Worm (Caenorhabditis elegans) whole organism, late embryonic: ENCODE measurements around the gene M02D8.5.
A peak's percentile ranks its signal among the peaks of the same experiment; 100 is the strongest.

Experiments
- C08G9.2 ChIP-seq: sonication (generic microtip); optimal IDR thresholded peaks from 2 replicates; lab custom pipeline; 2016; ENCODE audit warnings: mild to moderate bottlenecking, missing genetic modification characterization, moderate library complexity, missing compliant biosample characterization
- F13H6.1 ChIP-seq: sonication (generic microtip); optimal IDR thresholded peaks from 2 replicates; lab custom pipeline; 2016; ENCODE audit warnings: missing genetic modification characterization, missing compliant biosample characterization
- K02D7.2 ChIP-seq: sonication (generic microtip); optimal IDR thresholded peaks from 2 replicates; lab custom pipeline; 2017; ENCODE audit warnings: mild to moderate bottlenecking, missing genetic modification characterization, missing compliant biosample characterization
- K09A11.1 ChIP-seq: sonication (generic microtip); optimal IDR thresholded peaks from 2 replicates; lab custom pipeline; 2017; ENCODE audit warnings: antibody characterized with exemption, mild to moderate bottlenecking, missing genetic modification characterization, missing compliant biosample characterization; ENCODE audit not compliant: insufficient read depth
- Y22D7AL.16 ChIP-seq: sonication (generic microtip); optimal IDR thresholded peaks from 2 replicates; lab custom pipeline; 2016; ENCODE audit warnings: missing genetic modification characterization, missing compliant biosample characterization
- ahr-1 ChIP-seq: sonication (generic microtip); optimal IDR thresholded peaks from 2 replicates; lab custom pipeline; 2016; ENCODE audit warnings: missing genetic modification characterization, missing compliant biosample characterization
- ama-1 ChIP-seq: fragments of 150-350 bp; optimal IDR thresholded peaks from 2 replicates; lab custom pipeline; 2014
- ceh-19 ChIP-seq: fragments of 200-800 bp; sonication (Bioruptor generic); optimal IDR thresholded peaks from 2 replicates; lab custom pipeline; 2018; ENCODE audit warnings: mild to moderate bottlenecking, missing genetic modification characterization, missing compliant biosample characterization
- ceh-2 ChIP-seq: sonication (generic microtip); optimal IDR thresholded peaks from 2 replicates; lab custom pipeline; 2016; ENCODE audit warnings: missing genotype, missing genetic modification characterization, missing compliant biosample characterization
- ceh-24 ChIP-seq: sonication (generic microtip); optimal IDR thresholded peaks from 2 replicates; lab custom pipeline; 2016; ENCODE audit warnings: mild to moderate bottlenecking, missing genetic modification characterization, missing compliant biosample characterization
- ceh-34 ChIP-seq: sonication (generic microtip); optimal IDR thresholded peaks from 2 replicates; lab custom pipeline; 2016; ENCODE audit warnings: mild to moderate bottlenecking, missing genetic modification characterization, missing compliant biosample characterization
- ceh-45 ChIP-seq: fragments of 200-800 bp; sonication (Bioruptor generic); IDR thresholded peaks from 2 replicates; pipeline ENCODE4 v1.3.6; 2022; ENCODE audit warnings: missing genetic modification reagents, missing genetic modification characterization, missing compliant biosample characterization
- ceh-48 ChIP-seq: sonication (generic microtip); optimal IDR thresholded peaks from 2 replicates; lab custom pipeline; 2016; ENCODE audit warnings: missing genetic modification characterization, inconsistent platforms, missing compliant biosample characterization
- ceh-9 ChIP-seq: sonication (generic microtip); optimal IDR thresholded peaks from 2 replicates; lab custom pipeline; 2016; ENCODE audit warnings: mild to moderate bottlenecking, missing genetic modification characterization, inconsistent platforms, missing compliant biosample characterization
- dmd-4 ChIP-seq: sonication (generic microtip); optimal IDR thresholded peaks from 2 replicates; lab custom pipeline; 2016; ENCODE audit warnings: borderline replicate concordance, missing genetic modification characterization, missing compliant biosample characterization
- elt-2 ChIP-seq: sonication (generic microtip); optimal IDR thresholded peaks from 2 replicates; lab custom pipeline; 2016; ENCODE audit warnings: missing genetic modification reagents, missing genetic modification characterization, missing compliant biosample characterization
- fax-1 ChIP-seq: sonication (generic microtip); optimal IDR thresholded peaks from 2 replicates; lab custom pipeline; 2016; ENCODE audit warnings: missing genotype, missing genetic modification characterization, missing compliant biosample characterization
- fkh-6 ChIP-seq: sonication (generic microtip); optimal IDR thresholded peaks from 2 replicates; lab custom pipeline; 2016; ENCODE audit warnings: missing genetic modification characterization, missing compliant biosample characterization
- hlh-13 ChIP-seq: fragments of 200-800 bp; sonication (Bioruptor generic); optimal IDR thresholded peaks from 2 replicates; lab custom pipeline; 2018; ENCODE audit warnings: mild to moderate bottlenecking, missing genetic modification characterization, missing compliant biosample characterization
- hlh-15 ChIP-seq: sonication (generic microtip); optimal IDR thresholded peaks from 2 replicates; lab custom pipeline; 2016; ENCODE audit warnings: missing genetic modification characterization, missing compliant biosample characterization
- hlh-30 ChIP-seq: sonication (generic microtip); optimal IDR thresholded peaks from 2 replicates; lab custom pipeline; 2017; ENCODE audit warnings: antibody characterized with exemption, missing genetic modification characterization, missing compliant biosample characterization; ENCODE audit not compliant: insufficient read depth
- hlh-8 ChIP-seq: sonication (generic microtip); optimal IDR thresholded peaks from 2 replicates; lab custom pipeline; 2016; ENCODE audit warnings: missing genotype, missing genetic modification characterization, missing compliant biosample characterization
- lin-11 ChIP-seq: fragments of 200-800 bp; sonication (Bioruptor generic); optimal IDR thresholded peaks from 2 replicates; lab custom pipeline; 2018; ENCODE audit warnings: mild to moderate bottlenecking, missing genetic modification characterization, missing compliant biosample characterization
- madf-2 ChIP-seq: sonication (generic microtip); optimal IDR thresholded peaks from 2 replicates; lab custom pipeline; 2017; ENCODE audit warnings: missing genetic modification characterization, missing compliant biosample characterization
- mec-3 ChIP-seq: sonication (generic microtip); optimal IDR thresholded peaks from 2 replicates; lab custom pipeline; 2016; ENCODE audit warnings: borderline replicate concordance, missing genetic modification characterization, missing compliant biosample characterization
- nhr-11 ChIP-seq: fragments of 150-350 bp; optimal IDR thresholded peaks from 2 replicates; lab custom pipeline; 2014; ENCODE audit warnings: missing biosample characterization, missing genetic modification characterization
- nhr-232 ChIP-seq: sonication (generic microtip); optimal IDR thresholded peaks from 2 replicates; lab custom pipeline; 2016; ENCODE audit warnings: missing genetic modification characterization, missing compliant biosample characterization
- odd-2 ChIP-seq: sonication (generic microtip); optimal IDR thresholded peaks from 2 replicates; lab custom pipeline; 2017; ENCODE audit warnings: antibody characterized with exemption, mild to moderate bottlenecking, missing genetic modification characterization, missing compliant biosample characterization
- pax-1 ChIP-seq: fragments of 150-350 bp; optimal IDR thresholded peaks from 2 replicates; lab custom pipeline; 2014; ENCODE audit warnings: missing biosample characterization, missing genetic modification characterization
- pha-2 ChIP-seq: sonication (generic microtip); optimal IDR thresholded peaks from 2 replicates; lab custom pipeline; 2017; ENCODE audit warnings: mild to moderate bottlenecking, missing genetic modification characterization, missing compliant biosample characterization
- pha-4 ChIP-seq: fragments of 150-350 bp; optimal IDR thresholded peaks from 2 replicates; lab custom pipeline; 2018; ENCODE audit warnings: missing biosample characterization, missing genetic modification reagents, missing genetic modification characterization
- pqm-1 ChIP-seq: sonication (generic microtip); optimal IDR thresholded peaks from 2 replicates; lab custom pipeline; 2016; ENCODE audit warnings: missing genetic modification characterization, missing compliant biosample characterization
- pros-1 ChIP-seq: fragments of 150-350 bp; optimal IDR thresholded peaks from 2 replicates; lab custom pipeline; 2014; ENCODE audit warnings: missing biosample characterization, missing genetic modification reagents, missing genetic modification characterization
- rnt-1 ChIP-seq: sonication (generic microtip); optimal IDR thresholded peaks from 2 replicates; lab custom pipeline; 2016; ENCODE audit warnings: missing genetic modification characterization, missing compliant biosample characterization
- sox-4 ChIP-seq: sonication (generic microtip); optimal IDR thresholded peaks from 2 replicates; lab custom pipeline; 2017; ENCODE audit warnings: mild to moderate bottlenecking, missing genetic modification characterization, inconsistent platforms, missing compliant biosample characterization
- ttx-3 ChIP-seq: sonication (generic microtip); optimal IDR thresholded peaks from 2 replicates; lab custom pipeline; 2016; ENCODE audit warnings: missing genetic modification reagents, missing genetic modification characterization, missing compliant biosample characterization
- unc-3 ChIP-seq, 2 experiments: fragments of 200-800 bp in 1 of 2; sonication (Bioruptor generic) in 1 of 2; sonication (generic microtip) in 1 of 2; conservative IDR thresholded peaks in 1 of 2; optimal IDR thresholded peaks in 1 of 2; 2 replicates each; pipeline versions ENCODE4 v1.3.6 to Lab custom; 2016 to 2022; ENCODE audit warnings: missing compliant biosample characterization in 2 of 2, missing genetic modification characterization in 2 of 2, missing genetic modification reagents in 1 of 2
- ztf-16 ChIP-seq: sonication (generic microtip); optimal IDR thresholded peaks from 2 replicates; lab custom pipeline; 2017; ENCODE audit warnings: missing genetic modification characterization, missing compliant biosample characterization

The M02D8.5 gene

ce11 chrX:8752546-8752945, 8.9 kb downstream of the M02D8.5 start:
- TF ChIP-seq elt-2 (tag; lab: Kevin White, UChicago) (peak; percentile 47), hlh-13 (GFP tag; lab: Kevin White, UChicago) (no peak), hlh-30 (tag; lab: Kevin White, UChicago) (peak; percentile 44)

- no peak for TF ChIP-seq mec-3
- TF ChIP-seq ceh-45 (GFP tag; lab: Robert Waterston, UW), result no peak
- no peak for TF ChIP-seq ceh-19
Observed at ce11 chrX:8750660-8751059, 10.7 kb downstream of the M02D8.5 start, which contains the start of gene asns-2. asns-2 (minus strand) TSS chrX:8750941.

- TF ChIP-seq ceh-9 (tag; lab: Kevin White, UChicago), result no peak
- peak; percentile 95 for TF ChIP-seq elt-2 (tag; lab: Kevin White, UChicago)
- no peak for TF ChIP-seq hlh-8 (tag; lab: Kevin White, UChicago)
- no peak for TF ChIP-seq C08G9.2 (tag; lab: Kevin White, UChicago)
- TF ChIP-seq, all 69 proteins: peak for 1
Observed at ce11 chrX:8750209-8750608, 11.2 kb downstream of the M02D8.5 start.

ce11 chrX:8745524-8745923, 15.9 kb downstream of the M02D8.5 start:
- TF ChIP-seq unc-3 (GFP tag; conservative IDR thresholded peaks at IDR 0.05; lab: Robert Waterston, UW), result no peak
- TF ChIP-seq unc-3 (tag; optimal IDR thresholded peaks at IDR 0.05; lab: Kevin White, UChicago), result no peak
- TF ChIP-seq nhr-232 (tag; lab: Kevin White, UChicago), result no peak
- TF ChIP-seq ahr-1 (tag; lab: Kevin White, UChicago), result no peak
- no peak for TF ChIP-seq ama-1 (lab: Kevin White, UChicago)
- TF ChIP-seq ceh-34 (tag; lab: Kevin White, UChicago), result no peak
- TF ChIP-seq pros-1, result no peak
- TF ChIP-seq ttx-3 (tag; lab: Kevin White, UChicago), result no peak
- no peak for TF ChIP-seq ceh-48

ce11 chrX:8744192-8744985, 17.0 kb downstream of the M02D8.5 start:
- TF ChIP-seq fax-1 (tag; lab: Kevin White, UChicago) (no peak), nhr-11 (tag; lab: Kevin White, UChicago) (no peak), K09A11.1 (tag; lab: Kevin White, UChicago) (no peak), hlh-30 (tag; lab: Kevin White, UChicago) (no peak), pax-1 (no peak), ama-1 (lab: Kevin White, UChicago) (no peak), sox-4 (tag; lab: Kevin White, UChicago) (no peak), ceh-9 (tag; lab: Kevin White, UChicago) (no peak), C08G9.2 (tag; lab: Kevin White, UChicago) (no peak), ceh-34 (tag; lab: Kevin White, UChicago) (no peak), K02D7.2 (tag; lab: Kevin White, UChicago) (no peak), lin-11 (tag; lab: Kevin White, UChicago) (no peak), pqm-1 (tag; lab: Kevin White, UChicago) (no peak), odd-2 (tag; lab: Kevin White, UChicago) (no peak), ztf-16 (tag; lab: Kevin White, UChicago) (no peak)

ce11 chrX:8742896-8743295, 18.5 kb downstream of the M02D8.5 start, which contains the start of gene M02D8.7:
M02D8.7 (minus strand) TSS chrX:8742996.
- TF ChIP-seq pha-4 (tag; lab: Kevin White, UChicago) (no peak), madf-2 (no peak), ttx-3 (tag; lab: Kevin White, UChicago) (no peak), hlh-15 (tag; lab: Kevin White, UChicago) (no peak), rnt-1 (tag; lab: Kevin White, UChicago) (no peak), ceh-19 (no peak), ceh-24 (tag; lab: Kevin White, UChicago) (no peak), F13H6.1 (tag; lab: Kevin White, UChicago) (no peak), Y22D7AL.16 (tag; lab: Kevin White, UChicago) (no peak), fkh-6 (no peak), pax-1 (no peak), ama-1 (lab: Kevin White, UChicago) (no peak), lin-11 (tag; lab: Kevin White, UChicago) (no peak), pha-2 (no peak), ceh-2 (tag; lab: Kevin White, UChicago) (no peak), dmd-4 (tag; lab: Kevin White, UChicago) (no peak), ceh-34 (tag; lab: Kevin White, UChicago) (no peak), ceh-9 (tag; lab: Kevin White, UChicago) (no peak)
